Fruit fly (Drosophila melanogaster): ENCODE results near the gene GILT1.
A peak's percentile ranks its signal among the peaks of the same experiment; 100 is the strongest.

Gene GILT1

dm6 chr3R:13425470-13426033, 23.9 kb upstream of the GILT1 start, which contains the start of gene Act87E (continued):
- peak; percentile 43 for TF ChIP-seq CG5180 (GFP tag; optimal IDR thresholded peaks at IDR 0.05)
- TF ChIP-seq Atf6 (GFP tag; IDR thresholded peaks at IDR 0.05) = no peak; the same call in 1 of the 2 replicates
- TF ChIP-seq scrt (GFP tag; optimal IDR thresholded peaks at IDR 0.05) = peak; percentile 35
- peak; percentile 86 for TF ChIP-seq phol (tag; optimal IDR thresholded peaks at IDR 0.05)
- TF ChIP-seq row (GFP tag; IDR thresholded peaks at IDR 0.05) = peak; percentile 71
- TF ChIP-seq tgo (GFP tag; IDR thresholded peaks at IDR 0.05) = peak; percentile 44; the same call in 1 of the 3 replicates
- peak; percentile 68 for TF ChIP-seq ara (GFP tag; IDR thresholded peaks at IDR 0.05)
- TF ChIP-seq Xrp1 (GFP tag; IDR thresholded peaks at IDR 0.05) = peak; percentile 64
- TF ChIP-seq CG9437 (GFP tag; optimal IDR thresholded peaks at IDR 0.05) = peak; percentile 73
- no peak for TF ChIP-seq D (optimal IDR thresholded peaks at IDR 0.05)
- TF ChIP-seq D (GFP tag; optimal IDR thresholded peaks at IDR 0.05) = peak; percentile 67
- peak; percentile 55 for TF ChIP-seq org-1 (GFP tag; optimal IDR thresholded peaks at IDR 0.05)
- peak; percentile 38; the same call in 1 of the 2 replicates for TF ChIP-seq CG10959 (GFP tag; IDR thresholded peaks at IDR 0.05)
- TF ChIP-seq Doc3 (GFP tag; IDR thresholded peaks at IDR 0.05; ENCODE audit: partially characterized antibody) = no peak
- TF ChIP-seq CG34422 (GFP tag; IDR thresholded peaks at IDR 0.05) = no peak
- TF ChIP-seq CG32772 (GFP tag; IDR thresholded peaks at IDR 0.05) = peak; percentile 26; the same call in 1 of the 2 replicates
- TF ChIP-seq crol (GFP tag; IDR thresholded peaks at IDR 0.05) = peak; percentile 66
- peak; percentile 7 for TF ChIP-seq CG2116 (GFP tag; optimal IDR thresholded peaks at IDR 0.05)
- TF ChIP-seq Ssrp (tag; optimal IDR thresholded peaks at IDR 0.05) = peak; percentile 78
- 0 out of 3 replicates have a peak, but pooled peaks have one; percentile 29 for TF ChIP-seq CG11093 (GFP tag; IDR thresholded peaks at IDR 0.05)
- 0 out of 2 replicates have a peak, but pooled peaks have one; percentile 37 for TF ChIP-seq ssp (GFP tag; IDR thresholded peaks at IDR 0.05)
- peak; percentile 16 for TF ChIP-seq Vsx1 (GFP tag; optimal IDR thresholded peaks at IDR 0.05)
- TF ChIP-seq CG7745 (tag; optimal IDR thresholded peaks at IDR 0.05) = no peak
- TF ChIP-seq CG4730 (GFP tag; IDR thresholded peaks at IDR 0.05) = 0 out of 2 replicates have a peak, but pooled peaks have one; percentile 19
- TF ChIP-seq CG16863 (GFP tag; optimal IDR thresholded peaks at IDR 0.05) = no peak
- peak; percentile 40 for TF ChIP-seq Six4 (GFP tag; optimal IDR thresholded peaks at IDR 0.05)
- TF ChIP-seq CG10654 (GFP tag; optimal IDR thresholded peaks at IDR 0.05) = peak; percentile 14
- TF ChIP-seq Scr (GFP tag; IDR thresholded peaks at IDR 0.05; ENCODE audit: partially characterized antibody) = no peak
- peak; percentile 1 for TF ChIP-seq Fer3 (tag; optimal IDR thresholded peaks at IDR 0.05)
- peak; percentile 50 for TF ChIP-seq sqz (GFP tag; optimal IDR thresholded peaks at IDR 0.05)
- TF ChIP-seq croc (GFP tag; conservative IDR thresholded peaks at IDR 0.05) = peak; percentile 47; the same call in 1 of the 3 replicates
- TF ChIP-seq bcd (GFP tag; optimal IDR thresholded peaks at IDR 0.05) = peak; percentile 63
- TF ChIP-seq Eip74EF (GFP tag; optimal IDR thresholded peaks at IDR 0.05) = peak in 1 of 2 experiments; percentile 72
- TF ChIP-seq CG17829 (tag; optimal IDR thresholded peaks at IDR 0.05) = peak; percentile 85
- TF ChIP-seq ac (GFP tag; optimal IDR thresholded peaks at IDR 0.05) = peak; percentile 30
- peak; percentile 16 for TF ChIP-seq CG18599 (GFP tag; optimal IDR thresholded peaks at IDR 0.05)
- TF ChIP-seq Dbx (GFP tag; IDR thresholded peaks at IDR 0.05) = peak; percentile 41; the same call in 1 of the 3 replicates
- TF ChIP-seq Ptx1 (GFP tag; IDR thresholded peaks at IDR 0.05) = peak; percentile 67
- TF ChIP-seq NfI (GFP tag; optimal IDR thresholded peaks at IDR 0.05) = peak; percentile 23
- TF ChIP-seq cato (GFP tag; optimal IDR thresholded peaks at IDR 0.05; ENCODE audit: borderline replicate concordance) = peak; percentile 17
- TF ChIP-seq Oli (tag; optimal IDR thresholded peaks at IDR 0.05) = peak; percentile 75
- peak; percentile 73 for TF ChIP-seq CG15601 (tag; optimal IDR thresholded peaks at IDR 0.05)
- peak; percentile 91 for TF ChIP-seq CG17361 (GFP tag; IDR thresholded peaks at IDR 0.05)
- TF ChIP-seq CG11456 (GFP tag; IDR thresholded peaks at IDR 0.05) = no peak
- TF ChIP-seq gfzf (GFP tag; optimal IDR thresholded peaks at IDR 0.05) = no peak
- peak; percentile 36 for TF ChIP-seq BtbVII (GFP tag; optimal IDR thresholded peaks at IDR 0.05)
- TF ChIP-seq Sry-δ (GFP tag; optimal IDR thresholded peaks at IDR 0.05) = no peak
- peak; percentile 15 for TF ChIP-seq CG4820 (GFP tag; optimal IDR thresholded peaks at IDR 0.05)
- TF ChIP-seq Sox102F (GFP tag; optimal IDR thresholded peaks at IDR 0.05) = peak; percentile 76
